Worm (Caenorhabditis elegans) whole organism, young adult: ENCODE data around the gene tebp-2.

Source experiments
- B0336.3 ChIP-seq: fragments of 200-800 bp; sonication (Bioruptor generic); IDR thresholded peaks from 2 replicates; pipeline ENCODE4 v1.3.6; 2022; ENCODE audit warnings: missing genetic modification characterization, missing compliant biosample characterization
- C06A6.2 ChIP-seq: fragments of 200-800 bp; sonication (Bioruptor generic); conservative IDR thresholded peaks from 2 replicates; pipeline ENCODE4 v1.3.6; 2022; ENCODE audit warnings: missing genetic modification characterization, missing compliant biosample characterization
- F33H1.4 ChIP-seq: fragments of 200-800 bp; sonication (Bioruptor generic); IDR thresholded peaks from 2 replicates; pipeline ENCODE4 v1.3.6; 2022; ENCODE audit warnings: missing genetic modification reagents, missing genetic modification characterization, missing compliant biosample characterization
- K12H6.12 ChIP-seq: fragments of 200-800 bp; sonication (Bioruptor generic); optimal IDR thresholded peaks from 2 replicates; lab custom pipeline; 2018; ENCODE audit warnings: mild to moderate bottlenecking, missing genetic modification characterization, missing compliant biosample characterization
- Y53F4B.3 ChIP-seq: fragments of 200-800 bp; sonication (Bioruptor generic); IDR thresholded peaks from 2 replicates; pipeline ENCODE4 v1.3.6; 2022; ENCODE audit warnings: missing genetic modification reagents, missing genetic modification characterization, missing compliant biosample characterization
- Y79H2A.3 ChIP-seq: fragments of 200-800 bp; sonication (Bioruptor generic); conservative IDR thresholded peaks from 2 replicates; pipeline ENCODE4 v1.3.6; 2022; ENCODE audit warnings: missing genetic modification reagents, missing genetic modification characterization, missing compliant biosample characterization
- Y95B8A.8 ChIP-seq: fragments of 200-800 bp; sonication (Bioruptor generic); IDR thresholded peaks from 2 replicates; pipeline ENCODE4 v1.3.6; 2022; ENCODE audit warnings: missing genetic modification reagents, missing genetic modification characterization, missing compliant biosample characterization
- akir-1 ChIP-seq: fragments of 200-800 bp; sonication (Bioruptor generic); optimal IDR thresholded peaks from 2 replicates; lab custom pipeline; 2018; ENCODE audit warnings: mild to moderate bottlenecking, missing genetic modification characterization, moderate library complexity, missing compliant biosample characterization
- aptf-3 ChIP-seq: fragments of 200-800 bp; sonication (Bioruptor generic); IDR thresholded peaks from 2 replicates; pipeline ENCODE4 v1.3.6; 2022; ENCODE audit warnings: missing genetic modification characterization, missing compliant biosample characterization
- attf-6 ChIP-seq: fragments of 200-800 bp; sonication (Bioruptor generic); IDR thresholded peaks from 2 replicates; pipeline ENCODE4 v1.3.6; 2022; ENCODE audit warnings: missing genetic modification reagents, missing genetic modification characterization, missing compliant biosample characterization
- bed-1 ChIP-seq: fragments of 200-800 bp; sonication (Bioruptor generic); IDR thresholded peaks from 2 replicates; pipeline ENCODE4 v1.3.6; 2022; ENCODE audit warnings: missing genetic modification reagents, missing genetic modification characterization, missing compliant biosample characterization
- cebp-2 ChIP-seq: fragments of 200-800 bp; sonication (Bioruptor generic); IDR thresholded peaks from 2 replicates; pipeline ENCODE4 v1.3.6; 2022; ENCODE audit warnings: missing genetic modification characterization, missing compliant biosample characterization
- ceh-100 ChIP-seq: fragments of 200-800 bp; sonication (Bioruptor generic); IDR thresholded peaks from 2 replicates; pipeline ENCODE4 v1.3.6; 2022; ENCODE audit warnings: missing genetic modification reagents, missing genetic modification characterization, missing compliant biosample characterization
- ceh-27 ChIP-seq: fragments of 200-800 bp; sonication (Bioruptor generic); optimal IDR thresholded peaks from 2 replicates; lab custom pipeline; 2018; ENCODE audit warnings: mild to moderate bottlenecking, missing genetic modification characterization, moderate library complexity, missing compliant biosample characterization
- chd-7 ChIP-seq: sonication (generic microtip); optimal IDR thresholded peaks from 2 replicates; lab custom pipeline; 2016; ENCODE audit warnings: mild to moderate bottlenecking, missing genetic modification characterization, moderate library complexity, missing compliant biosample characterization
- dox-1 ChIP-seq: fragments of 200-800 bp; sonication (Bioruptor generic); IDR thresholded peaks from 2 replicates; pipeline ENCODE4 v1.3.6; 2022; ENCODE audit warnings: missing genetic modification reagents, missing genetic modification characterization, missing compliant biosample characterization
- dpff-1 ChIP-seq: sonication (generic microtip); optimal IDR thresholded peaks from 2 replicates; lab custom pipeline; 2017; ENCODE audit warnings: mild to moderate bottlenecking, missing genetic modification characterization, missing compliant biosample characterization
- efl-1 ChIP-seq: fragments of 150-350 bp; optimal IDR thresholded peaks from 2 replicates; lab custom pipeline; 2014; ENCODE audit warnings: missing biosample characterization, missing genetic modification reagents, missing genetic modification characterization
- ekl-4 ChIP-seq: fragments of 200-800 bp; sonication (Bioruptor generic); IDR thresholded peaks from 2 replicates; pipeline ENCODE4 v1.3.6; 2022; ENCODE audit warnings: missing genetic modification reagents, missing genetic modification characterization, missing compliant biosample characterization
- fkh-3 ChIP-seq: sonication (generic microtip); optimal IDR thresholded peaks from 2 replicates; lab custom pipeline; 2016; ENCODE audit warnings: mild to moderate bottlenecking, missing genetic modification characterization, missing compliant biosample characterization
- hlh-12 ChIP-seq: sonication (generic microtip); optimal IDR thresholded peaks from 2 replicates; lab custom pipeline; 2016; ENCODE audit warnings: missing genetic modification characterization, missing compliant biosample characterization
- hmg-1.2 ChIP-seq: fragments of 200-800 bp; sonication (Bioruptor generic); IDR thresholded peaks from 2 replicates; pipeline ENCODE4 v1.3.6; 2022; ENCODE audit warnings: missing genetic modification reagents, missing genetic modification characterization, missing compliant biosample characterization
- hsf-1 ChIP-seq: fragments of 200-800 bp; sonication (Bioruptor generic); IDR thresholded peaks from 2 replicates; pipeline ENCODE4 v1.3.6; 2022; ENCODE audit warnings: missing genetic modification reagents, missing genetic modification characterization, missing compliant biosample characterization
- let-526 ChIP-seq: fragments of 200-800 bp; sonication (Bioruptor generic); IDR thresholded peaks from 2 replicates; pipeline ENCODE4 v1.3.6; 2022; ENCODE audit warnings: missing genetic modification reagents, missing genetic modification characterization, missing compliant biosample characterization
- lir-1 ChIP-seq: fragments of 200-800 bp; sonication (Bioruptor generic); conservative IDR thresholded peaks from 2 replicates; pipeline ENCODE4 v1.3.6; 2022; ENCODE audit warnings: missing genetic modification reagents, missing genetic modification characterization, missing compliant biosample characterization
- lsl-1 ChIP-seq: fragments of 200-800 bp; sonication (Bioruptor generic); optimal IDR thresholded peaks from 2 replicates; lab custom pipeline; 2018; ENCODE audit warnings: mild to moderate bottlenecking, missing genetic modification characterization, moderate library complexity, missing compliant biosample characterization
- madf-3 ChIP-seq: fragments of 200-800 bp; sonication (Bioruptor generic); IDR thresholded peaks from 2 replicates; pipeline ENCODE4 v1.3.6; 2022; ENCODE audit warnings: missing genetic modification reagents, missing genetic modification characterization, missing compliant biosample characterization
- madf-6 ChIP-seq: fragments of 200-800 bp; sonication (Bioruptor generic); IDR thresholded peaks from 2 replicates; pipeline ENCODE4 v1.3.6; 2022; ENCODE audit warnings: missing genetic modification reagents, missing genetic modification characterization, missing compliant biosample characterization
- mcd-1 ChIP-seq: fragments of 200-800 bp; sonication (Bioruptor generic); IDR thresholded peaks from 2 replicates; pipeline ENCODE4 v1.3.6; 2022; ENCODE audit warnings: missing genetic modification reagents, missing genetic modification characterization, missing compliant biosample characterization
- mes-4 ChIP-seq: sonication (generic microtip); optimal IDR thresholded peaks from 2 replicates; lab custom pipeline; 2016; ENCODE audit warnings: missing genotype, missing genetic modification characterization, missing compliant biosample characterization
- nfyb-1 ChIP-seq: fragments of 200-800 bp; sonication (Bioruptor generic); IDR thresholded peaks from 2 replicates; pipeline ENCODE4 v1.3.6; 2022; ENCODE audit warnings: missing genetic modification reagents, missing genetic modification characterization, missing compliant biosample characterization
- nhr-27 ChIP-seq: fragments of 200-800 bp; sonication (Bioruptor generic); optimal IDR thresholded peaks from 2 replicates; lab custom pipeline; 2018; ENCODE audit warnings: mild to moderate bottlenecking, missing genetic modification characterization, moderate library complexity, missing compliant biosample characterization
- pha-4 ChIP-seq: fragments of 150-350 bp; sonication (generic microtip); optimal IDR thresholded peaks from 2 replicates; lab custom pipeline; 2014; ENCODE audit warnings: missing biosample characterization, missing genetic modification reagents, missing genetic modification characterization
- rec-8 ChIP-seq, 2 experiments: sonication (generic microtip); optimal IDR thresholded peaks; 2 replicates each; lab custom pipeline; 2016; ENCODE audit warnings: mild to moderate bottlenecking in 2 of 2, missing genetic modification characterization in 2 of 2, missing genetic modification reagents in 2 of 2, missing genotype in 2 of 2, missing biosample characterization in 1 of 2, missing compliant biosample characterization in 1 of 2, moderate library complexity in 1 of 2
- sdz-38 ChIP-seq: sonication (generic microtip); optimal IDR thresholded peaks from 2 replicates; lab custom pipeline; 2016; ENCODE audit warnings: missing genotype, missing genetic modification characterization, missing compliant biosample characterization
- sea-2 ChIP-seq: fragments of 200-800 bp; sonication (Bioruptor generic); IDR thresholded peaks from 2 replicates; pipeline ENCODE4 v1.3.6; 2022; ENCODE audit warnings: missing genetic modification characterization, missing compliant biosample characterization
- snpc-3.4 ChIP-seq: sonication (generic microtip); optimal IDR thresholded peaks from 2 replicates; lab custom pipeline; 2017; ENCODE audit warnings: missing genetic modification characterization, mild to moderate bottlenecking, missing compliant biosample characterization, antibody characterized with exemption, moderate library complexity, missing genotype, missing genetic modification reagents
- snpc-4 ChIP-seq, 5 experiments: fragments of 150-350 bp in 1 of 5; sonication (generic microtip) in 4 of 5; optimal IDR thresholded peaks; 2 replicates each; lab custom pipeline; 2014 to 2018; ENCODE audit warnings: missing genetic modification characterization in 5 of 5, missing biosample characterization in 3 of 5, antibody characterized with exemption in 2 of 5, mild to moderate bottlenecking in 2 of 5, missing compliant biosample characterization in 2 of 5, missing genotype in 2 of 5, moderate library complexity in 2 of 5, missing genetic modification reagents in 1 of 5
- tlf-1 ChIP-seq: fragments of 200-800 bp; sonication (Bioruptor generic); optimal IDR thresholded peaks from 2 replicates; lab custom pipeline; 2018; ENCODE audit warnings: mild to moderate bottlenecking, missing genetic modification characterization, missing compliant biosample characterization
- unc-62 ChIP-seq: fragments of 150-350 bp; optimal IDR thresholded peaks from 2 replicates; lab custom pipeline; 2014; ENCODE audit warnings: missing biosample characterization, missing genetic modification reagents, missing genetic modification characterization
- xnd-1 ChIP-seq: sonication (generic microtip); optimal IDR thresholded peaks from 2 replicates; lab custom pipeline; 2016; ENCODE audit warnings: missing genotype, missing genetic modification reagents, missing genetic modification characterization, missing compliant biosample characterization
- zim-3 ChIP-seq: sonication (generic microtip); optimal IDR thresholded peaks from 2 replicates; lab custom pipeline; 2017; ENCODE audit warnings: mild to moderate bottlenecking, missing genetic modification characterization, moderate library complexity, missing compliant biosample characterization
- ztf-18 ChIP-seq: sonication (generic microtip); optimal IDR thresholded peaks from 2 replicates; lab custom pipeline; 2016; ENCODE audit warnings: missing genotype, mild to moderate bottlenecking, missing genetic modification characterization, missing compliant biosample characterization
- ztf-22 ChIP-seq: fragments of 200-800 bp; sonication (Bioruptor generic); optimal IDR thresholded peaks from 2 replicates; lab custom pipeline; 2018; ENCODE audit warnings: mild to moderate bottlenecking, missing genetic modification characterization, moderate library complexity, missing compliant biosample characterization
- ztf-26 ChIP-seq: sonication (generic microtip); optimal IDR thresholded peaks from 2 replicates; lab custom pipeline; 2017; ENCODE audit warnings: missing genetic modification characterization, missing compliant biosample characterization
- ztf-3 ChIP-seq: fragments of 200-800 bp; sonication (Bioruptor generic); optimal IDR thresholded peaks from 2 replicates; lab custom pipeline; 2018; ENCODE audit warnings: mild to moderate bottlenecking, missing genetic modification characterization, missing compliant biosample characterization
- ztf-6 ChIP-seq: fragments of 200-800 bp; sonication (Bioruptor generic); IDR thresholded peaks from 2 replicates; pipeline ENCODE4 v1.3.6; 2022; ENCODE audit warnings: missing genetic modification reagents, missing genetic modification characterization, missing compliant biosample characterization

tebp-2 gene

ce11 chrIV:5544609-5545214 lies 3.3 kb downstream of the tebp-2 start, which contains the start of gene cec-6 (continued):
- TF ChIP-seq nfyb-1 (GFP tag; lab: Robert Waterston, UW) (no peak), let-526 (GFP tag; lab: Robert Waterston, UW) (no peak), hlh-12 (no peak), dox-1 (no peak), dpff-1 (tag; lab: Kevin White, UChicago) (no peak), hmg-1.2 (GFP tag; lab: Robert Waterston, UW) (peak; percentile 11; the same call in 1 of the 2 replicates), cebp-2 (GFP tag; lab: Robert Waterston, UW) (no peak), ceh-27 (no peak), lsl-1 (GFP tag; lab: Kevin White, UChicago) (no peak), ztf-3 (no peak), snpc-3.4 (peak; percentile 25), B0336.3 (GFP tag; lab: Robert Waterston, UW) (peak; percentile 45; the same call in 1 of the 2 replicates), chd-7 (tag; lab: Kevin White, UChicago) (peak; percentile 43), F33H1.4 (GFP tag; lab: Robert Waterston, UW) (no peak), efl-1 (GFP tag; lab: Kevin White, UChicago) (no peak), K12H6.12 (tag; lab: Kevin White, UChicago) (no peak), fkh-3 (tag; lab: Kevin White, UChicago) (no peak), rec-8 (tag; optimal IDR thresholded peaks at IDR 0.05; lab: Kevin White, UChicago) (no peak), Y95B8A.8 (GFP tag; lab: Robert Waterston, UW) (no peak), mes-4 (tag; lab: Kevin White, UChicago) (no peak), Y53F4B.3 (no peak), akir-1 (GFP tag; lab: Kevin White, UChicago) (no peak), lir-1 (no peak), ztf-26 (tag; lab: Kevin White, UChicago) (no peak), tlf-1 (GFP tag; lab: Kevin White, UChicago) (peak; percentile 24), pha-4 (tag; lab: Kevin White, UChicago) (no peak), aptf-3 (GFP tag; lab: Robert Waterston, UW) (0 out of 2 replicates have a peak, but pooled peaks have one; percentile 19), nhr-27 (tag; lab: Kevin White, UChicago) (peak; percentile 86), xnd-1 (no peak), C06A6.2 (GFP tag; lab: Robert Waterston, UW) (no peak), zim-3 (tag; lab: Kevin White, UChicago) (no peak), ceh-100 (GFP tag; lab: Robert Waterston, UW) (no peak), ztf-18 (tag; lab: Kevin White, UChicago) (peak; percentile 4), sdz-38 (tag; lab: Kevin White, UChicago) (no peak), madf-3 (GFP tag; lab: Robert Waterston, UW) (peak; percentile 46; the same call in 1 of the 2 replicates), mcd-1 (GFP tag; lab: Robert Waterston, UW) (no peak), unc-62 (GFP tag; lab: Kevin White, UChicago) (no peak), sea-2 (GFP tag; lab: Robert Waterston, UW) (no peak), madf-6 (GFP tag; lab: Robert Waterston, UW) (peak; percentile 25; the same call in 1 of the 2 replicates), Y79H2A.3 (0 out of 2 replicates have a peak, but pooled peaks have one; percentile 7), attf-6 (GFP tag; lab: Robert Waterston, UW) (no peak), bed-1 (GFP tag; lab: Robert Waterston, UW) (no peak), snpc-4 (GFP tag; optimal IDR thresholded peaks at IDR 0.05; lab: Kevin White, UChicago) (peak; percentile 68), snpc-4 (tag; optimal IDR thresholded peaks at IDR 0.05; lab: Kevin White, UChicago) (peak in 1 of 4 experiments; percentile 81), ztf-22 (GFP tag; lab: Kevin White, UChicago) (no peak), hsf-1 (GFP tag; lab: Robert Waterston, UW) (peak; percentile 54; the same call in 1 of the 2 replicates), ekl-4 (0 out of 2 replicates have a peak, but pooled peaks have one; percentile 58), ztf-6 (GFP tag; lab: Robert Waterston, UW) (no peak)
